Worm (Caenorhabditis elegans): ENCODE measurements around the gene C47D2.1.

The C47D2.1 gene

ce11 chrX:8193213-8193612 lies 21.7 kb upstream of the C47D2.1 start:
- TF ChIP-seq odd-2 (tag; optimal IDR thresholded peaks at IDR 0.05): no peak
- TF ChIP-seq pros-1 (tag; optimal IDR thresholded peaks at IDR 0.05): no peak

- TF ChIP-seq dmd-4 (tag; optimal IDR thresholded peaks at IDR 0.05; ENCODE audit: borderline replicate concordance) (no peak), pha-2 (tag; optimal IDR thresholded peaks at IDR 0.05) (no peak), F13H6.1 (tag; optimal IDR thresholded peaks at IDR 0.05) (no peak), nhr-232 (tag; optimal IDR thresholded peaks at IDR 0.05) (no peak), ahr-1 (tag; optimal IDR thresholded peaks at IDR 0.05) (no peak), ceh-34 (tag; optimal IDR thresholded peaks at IDR 0.05) (no peak), tbx-2 (tag; optimal IDR thresholded peaks at IDR 0.05) (no peak), ceh-18 (tag; optimal IDR thresholded peaks at IDR 0.05) (no peak), rnt-1 (tag; optimal IDR thresholded peaks at IDR 0.05) (no peak), lim-6 (tag; optimal IDR thresholded peaks at IDR 0.05) (no peak), sox-2 (GFP tag; IDR thresholded peaks at IDR 0.05) (no peak), gmeb-2 (tag; optimal IDR thresholded peaks at IDR 0.05) (no peak), hlh-30 (tag; optimal IDR thresholded peaks at IDR 0.05; ENCODE audit: insufficient read depth) (no peak), hlh-15 (tag; optimal IDR thresholded peaks at IDR 0.05) (no peak), K09A11.1 (tag; optimal IDR thresholded peaks at IDR 0.05; ENCODE audit: insufficient read depth) (no peak), ceh-9 (tag; optimal IDR thresholded peaks at IDR 0.05) (no peak), pros-1 (tag; optimal IDR thresholded peaks at IDR 0.05) (no peak), nfya-1 (tag; optimal IDR thresholded peaks at IDR 0.05) (no peak), C38D4.7 (GFP tag; optimal IDR thresholded peaks at IDR 0.05) (no peak)
Observed at ce11 chrX:8200206-8200605, 14.7 kb upstream of the C47D2.1 start.

ce11 chrX:8201210-8201609 lies 13.7 kb upstream of the C47D2.1 start:
- TF ChIP-seq sdc-2 (tag; optimal IDR thresholded peaks at IDR 0.05) (peak; percentile 16), ceh-22 (tag; optimal IDR thresholded peaks at IDR 0.05) (no peak), pat-9 (tag; optimal IDR thresholded peaks at IDR 0.05) (no peak), ama-1 (optimal IDR thresholded peaks at IDR 0.05) (no peak), K02D7.2 (tag; optimal IDR thresholded peaks at IDR 0.05) (no peak), lin-11 (tag; optimal IDR thresholded peaks at IDR 0.05) (no peak), odd-2 (tag; optimal IDR thresholded peaks at IDR 0.05) (no peak), Y22D7AL.16 (tag; optimal IDR thresholded peaks at IDR 0.05) (no peak), eyg-1 (tag; optimal IDR thresholded peaks at IDR 0.05) (no peak), zip-5 (tag; optimal IDR thresholded peaks at IDR 0.05) (no peak), pag-3 (tag; optimal IDR thresholded peaks at IDR 0.05; ENCODE audit: borderline replicate concordance) (no peak), C08G9.2 (tag; optimal IDR thresholded peaks at IDR 0.05) (no peak), ceh-31 (tag; optimal IDR thresholded peaks at IDR 0.05) (peak; percentile 50), npax-4 (tag; optimal IDR thresholded peaks at IDR 0.05) (no peak), ceh-19 (GFP tag; optimal IDR thresholded peaks at IDR 0.05) (no peak), pha-2 (tag; optimal IDR thresholded peaks at IDR 0.05) (no peak), mec-3 (tag; optimal IDR thresholded peaks at IDR 0.05; ENCODE audit: borderline replicate concordance) (no peak), ttx-3 (tag; optimal IDR thresholded peaks at IDR 0.05) (no peak), pax-1 (tag; optimal IDR thresholded peaks at IDR 0.05) (no peak), elt-4 (tag; optimal IDR thresholded peaks at IDR 0.05) (no peak), hlh-13 (GFP tag; optimal IDR thresholded peaks at IDR 0.05) (no peak), unc-55 (GFP tag; optimal IDR thresholded peaks at IDR 0.05) (peak; percentile 12), nhr-11 (tag; optimal IDR thresholded peaks at IDR 0.05) (no peak), unc-42 (tag; optimal IDR thresholded peaks at IDR 0.05) (no peak), che-1 (tag; optimal IDR thresholded peaks at IDR 0.05) (no peak), ceh-30 (tag; optimal IDR thresholded peaks at IDR 0.05) (no peak), tbx-7 (tag; optimal IDR thresholded peaks at IDR 0.05) (no peak), fax-1 (tag; optimal IDR thresholded peaks at IDR 0.05) (no peak), dmd-4 (tag; optimal IDR thresholded peaks at IDR 0.05; ENCODE audit: borderline replicate concordance) (no peak), ztf-16 (tag; optimal IDR thresholded peaks at IDR 0.05) (no peak), syd-9 (tag; optimal IDR thresholded peaks at IDR 0.05) (no peak), F13H6.1 (tag; optimal IDR thresholded peaks at IDR 0.05) (no peak), madf-2 (tag; optimal IDR thresholded peaks at IDR 0.05) (no peak), T23F11.4 (GFP tag; optimal IDR thresholded peaks at IDR 0.05) (no peak), tbx-2 (tag; optimal IDR thresholded peaks at IDR 0.05) (peak; percentile 28), elt-2 (tag; optimal IDR thresholded peaks at IDR 0.05) (no peak)
